Worm (Caenorhabditis elegans) whole organism, midembryonic: Measurements from ENCODE around the gene F52H3.6.

Experiments used
- cog-1 ChIP-seq: sonication (generic microtip); optimal IDR thresholded peaks from 2 replicates; lab custom pipeline; 2016; ENCODE audit warnings: missing genetic modification characterization, missing compliant biosample characterization
- flt-1 ChIP-seq: fragments of 200-800 bp; sonication (Bioruptor generic); IDR thresholded peaks from 2 replicates; pipeline ENCODE4 v1.3.6; 2022; ENCODE audit warnings: missing genetic modification characterization, missing compliant biosample characterization
- klf-2 ChIP-seq: fragments of 200-800 bp; sonication (Bioruptor generic); conservative IDR thresholded peaks from 2 replicates; pipeline ENCODE4 v1.3.6; 2022; ENCODE audit warnings: missing genetic modification reagents, missing genetic modification characterization, missing compliant biosample characterization
- med-1 ChIP-seq: sonication (generic microtip); optimal IDR thresholded peaks from 2 replicates; lab custom pipeline; 2017; ENCODE audit warnings: missing genetic modification characterization, mild to moderate bottlenecking, missing compliant biosample characterization, antibody characterized with exemption, missing genetic modification reagents; ENCODE audit not compliant: insufficient read depth
- ref-1 ChIP-seq: fragments of 200-800 bp; sonication (Bioruptor generic); conservative IDR thresholded peaks from 2 replicates; pipeline ENCODE4 v1.3.6; 2022; ENCODE audit warnings: missing genetic modification reagents, missing genetic modification characterization, missing compliant biosample characterization
- ztf-23 ChIP-seq: fragments of 200-800 bp; sonication (Bioruptor generic); IDR thresholded peaks from 2 replicates; pipeline ENCODE4 v1.3.6; 2022; ENCODE audit warnings: missing genetic modification reagents, missing genetic modification characterization, missing compliant biosample characterization

ce11 chrII:10021749-10022148, 6.5 kb downstream of the F52H3.6 start:
- TF ChIP-seq klf-2 (GFP tag; lab: Robert Waterston, UW) (no peak), med-1 (GFP tag; lab: Kevin White, UChicago) (no peak), flt-1 (GFP tag; lab: Robert Waterston, UW) (no peak), ref-1 (GFP tag; lab: Robert Waterston, UW) (no peak), ztf-23 (GFP tag; lab: Robert Waterston, UW) (no peak), cog-1 (tag; lab: Kevin White, UChicago) (no peak)
